Worm (Caenorhabditis elegans): Measurements from ENCODE around the gene vab-23.

Gene vab-23

DNA sequence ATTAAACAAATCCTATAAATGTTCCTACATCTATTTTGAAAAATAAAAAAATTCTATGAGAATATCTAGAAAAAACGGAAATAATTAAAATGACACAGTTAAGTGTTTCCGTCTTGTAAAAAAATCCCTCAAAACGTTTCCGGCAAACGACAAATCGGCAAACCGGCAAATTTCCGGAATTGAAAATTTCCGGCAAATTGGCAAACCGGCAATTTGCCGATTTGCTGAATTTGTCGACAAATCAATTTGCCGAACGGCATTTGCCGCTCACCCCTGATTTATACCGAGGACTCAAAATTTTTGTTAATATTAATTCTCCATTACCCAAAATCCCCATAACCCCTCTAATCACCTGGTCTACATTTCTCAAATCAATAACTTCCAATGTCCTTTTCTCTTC is 47.9 kb downstream of the vab-23 start:
- TF ChIP-seq odd-2 (tag; optimal IDR thresholded peaks at IDR 0.05): no peak
- no peak for TF ChIP-seq nhr-11 (tag; optimal IDR thresholded peaks at IDR 0.05)
- TF ChIP-seq fax-1 (tag; optimal IDR thresholded peaks at IDR 0.05): no peak
- TF ChIP-seq sox-4 (tag; optimal IDR thresholded peaks at IDR 0.05): no peak
- no peak for TF ChIP-seq ceh-2 (tag; optimal IDR thresholded peaks at IDR 0.05)
- TF ChIP-seq sdc-2 (tag; optimal IDR thresholded peaks at IDR 0.05): no peak
- no peak for TF ChIP-seq ceh-19 (GFP tag; optimal IDR thresholded peaks at IDR 0.05)
- no peak for TF ChIP-seq pros-1 (tag; optimal IDR thresholded peaks at IDR 0.05)
- no peak for TF ChIP-seq nfya-1 (tag; optimal IDR thresholded peaks at IDR 0.05)
- no peak for TF ChIP-seq npax-4 (tag; optimal IDR thresholded peaks at IDR 0.05)
- TF ChIP-seq elt-2 (tag; optimal IDR thresholded peaks at IDR 0.05): no peak
- TF ChIP-seq pax-1 (tag; optimal IDR thresholded peaks at IDR 0.05): no peak
- TF ChIP-seq ztf-16 (tag; optimal IDR thresholded peaks at IDR 0.05): no peak
- no peak for TF ChIP-seq mec-3 (tag; optimal IDR thresholded peaks at IDR 0.05; ENCODE audit: borderline replicate concordance)
- TF ChIP-seq C08G9.2 (tag; optimal IDR thresholded peaks at IDR 0.05): no peak
- TF ChIP-seq tbx-2 (tag; optimal IDR thresholded peaks at IDR 0.05): no peak
- no peak for TF ChIP-seq pha-4 (tag; optimal IDR thresholded peaks at IDR 0.05)
- TF ChIP-seq hlh-30 (tag; optimal IDR thresholded peaks at IDR 0.05; ENCODE audit: insufficient read depth): no peak

DNA sequence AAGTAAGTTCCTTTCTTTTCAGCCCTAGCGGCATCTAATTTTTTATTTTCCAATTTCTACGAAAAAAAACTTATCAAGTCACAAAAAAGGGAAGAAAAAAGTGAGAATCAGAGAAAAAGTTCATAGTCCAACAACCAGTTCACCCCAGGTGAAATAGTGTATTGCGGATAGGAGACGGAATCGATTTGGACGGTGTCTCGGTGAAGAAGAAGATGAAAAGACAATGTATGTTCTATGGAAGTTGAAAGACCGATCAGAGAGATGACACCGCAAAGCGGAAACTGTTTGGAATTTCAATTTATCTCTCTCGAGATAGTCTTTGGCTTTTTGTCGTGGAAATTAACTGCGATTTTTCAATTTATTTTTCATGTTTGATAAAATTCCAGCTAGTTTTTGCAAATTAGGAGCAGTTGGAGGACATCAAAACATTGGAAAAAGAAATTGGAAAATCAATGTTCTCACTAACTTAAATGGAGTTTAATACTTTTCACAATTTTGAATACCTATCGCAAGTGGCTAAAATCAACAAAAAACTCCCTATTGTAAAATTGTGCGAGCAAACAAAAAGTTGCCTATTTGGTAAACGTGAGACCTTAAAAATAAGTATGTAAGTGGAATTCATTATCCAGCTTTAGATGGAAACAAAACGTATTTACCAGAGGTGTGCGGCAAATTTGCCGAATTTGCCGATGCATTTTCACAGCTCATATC is 48.7 kb downstream of the vab-23 start:
- TF ChIP-seq ceh-45 (GFP tag; IDR thresholded peaks at IDR 0.05) (no peak), unc-55 (GFP tag; optimal IDR thresholded peaks at IDR 0.05) (no peak), pha-4 (tag; optimal IDR thresholded peaks at IDR 0.05) (no peak), unc-3 (GFP tag; conservative IDR thresholded peaks at IDR 0.05) (no peak), unc-3 (tag; optimal IDR thresholded peaks at IDR 0.05) (no peak), sdc-2 (tag; optimal IDR thresholded peaks at IDR 0.05) (no peak), nhr-232 (tag; optimal IDR thresholded peaks at IDR 0.05) (no peak), mec-3 (tag; optimal IDR thresholded peaks at IDR 0.05; ENCODE audit: borderline replicate concordance) (no peak), ceh-48 (tag; optimal IDR thresholded peaks at IDR 0.05) (no peak), ceh-34 (tag; optimal IDR thresholded peaks at IDR 0.05) (no peak), ceh-31 (tag; optimal IDR thresholded peaks at IDR 0.05) (no peak), F13H6.1 (tag; optimal IDR thresholded peaks at IDR 0.05) (no peak), pat-9 (tag; optimal IDR thresholded peaks at IDR 0.05) (no peak), tbx-7 (tag; optimal IDR thresholded peaks at IDR 0.05) (no peak), lim-6 (tag; optimal IDR thresholded peaks at IDR 0.05) (no peak), ahr-1 (tag; optimal IDR thresholded peaks at IDR 0.05) (no peak)

DNA sequence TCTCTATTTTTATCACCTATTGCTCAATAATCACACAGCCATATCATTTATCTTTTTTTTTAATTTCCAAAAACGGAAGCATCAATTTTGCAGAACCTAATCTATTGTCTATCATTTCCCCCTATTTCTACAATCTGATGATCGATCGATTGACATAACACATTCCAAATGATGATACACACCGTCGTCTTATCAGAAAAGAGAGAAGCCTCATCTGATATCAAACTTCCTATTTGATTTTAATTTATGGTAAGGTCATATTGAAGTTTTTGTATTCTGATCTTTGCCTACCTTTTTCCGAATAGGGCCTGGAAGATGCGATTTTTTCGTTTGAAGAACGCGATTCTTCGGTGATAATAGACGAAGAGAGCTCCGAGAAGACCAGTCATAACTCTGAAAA is 51.4 kb downstream of the vab-23 start:
- no peak for TF ChIP-seq K09A11.1 (tag; optimal IDR thresholded peaks at IDR 0.05; ENCODE audit: insufficient read depth)
- no peak for TF ChIP-seq hlh-6 (tag; optimal IDR thresholded peaks at IDR 0.05)
- no peak for TF ChIP-seq eyg-1 (tag; optimal IDR thresholded peaks at IDR 0.05)
- TF ChIP-seq nfya-1 (tag; optimal IDR thresholded peaks at IDR 0.05): no peak
- no peak for TF ChIP-seq elt-4 (tag; optimal IDR thresholded peaks at IDR 0.05)
- no peak for TF ChIP-seq che-1 (tag; optimal IDR thresholded peaks at IDR 0.05)
- no peak for TF ChIP-seq odd-2 (tag; optimal IDR thresholded peaks at IDR 0.05)
- TF ChIP-seq npax-4 (tag; optimal IDR thresholded peaks at IDR 0.05): no peak
- TF ChIP-seq madf-2 (tag; optimal IDR thresholded peaks at IDR 0.05): no peak
- no peak for TF ChIP-seq unc-86 (tag; optimal IDR thresholded peaks at IDR 0.05)
- TF ChIP-seq pag-3 (tag; optimal IDR thresholded peaks at IDR 0.05; ENCODE audit: borderline replicate concordance): no peak
- no peak for TF ChIP-seq dve-1 (tag; optimal IDR thresholded peaks at IDR 0.05)
- TF ChIP-seq Y22D7AL.16 (tag; optimal IDR thresholded peaks at IDR 0.05): no peak
- TF ChIP-seq hlh-13 (GFP tag; optimal IDR thresholded peaks at IDR 0.05): no peak
- TF ChIP-seq C08G9.2 (tag; optimal IDR thresholded peaks at IDR 0.05): no peak
- no peak for TF ChIP-seq unc-55 (GFP tag; optimal IDR thresholded peaks at IDR 0.05)

Data from whole organism, late embryonic.